Worm (Caenorhabditis elegans): ENCODE measurements around the gene srv-22.

- TF ChIP-seq ZK546.5 (tag; optimal IDR thresholded peaks at IDR 0.05) (no peak), unc-130 (GFP tag; optimal IDR thresholded peaks at IDR 0.05) (no peak), snpc-4 (tag; optimal IDR thresholded peaks at IDR 0.05) (no peak), nhr-28 (tag; optimal IDR thresholded peaks at IDR 0.05) (no peak), lin-39 (tag; optimal IDR thresholded peaks at IDR 0.05) (no peak), unc-62 (GFP tag; optimal IDR thresholded peaks at IDR 0.05 in 1 of 2) (no peak), unc-62 (tag; optimal IDR thresholded peaks at IDR 0.05) (no peak), ceh-82 (tag; optimal IDR thresholded peaks at IDR 0.05) (no peak), ceh-20 (GFP tag; IDR thresholded peaks at IDR 0.05) (no peak)
Observed at ce11 chrIV:5895190-5895589, 15.4 kb upstream of the srv-22 start, which contains the start of gene nspb-6.

Data from whole organism, L4 larva.